Fruit fly (Drosophila melanogaster): ENCODE results near the gene Phlpp.

DNA sequence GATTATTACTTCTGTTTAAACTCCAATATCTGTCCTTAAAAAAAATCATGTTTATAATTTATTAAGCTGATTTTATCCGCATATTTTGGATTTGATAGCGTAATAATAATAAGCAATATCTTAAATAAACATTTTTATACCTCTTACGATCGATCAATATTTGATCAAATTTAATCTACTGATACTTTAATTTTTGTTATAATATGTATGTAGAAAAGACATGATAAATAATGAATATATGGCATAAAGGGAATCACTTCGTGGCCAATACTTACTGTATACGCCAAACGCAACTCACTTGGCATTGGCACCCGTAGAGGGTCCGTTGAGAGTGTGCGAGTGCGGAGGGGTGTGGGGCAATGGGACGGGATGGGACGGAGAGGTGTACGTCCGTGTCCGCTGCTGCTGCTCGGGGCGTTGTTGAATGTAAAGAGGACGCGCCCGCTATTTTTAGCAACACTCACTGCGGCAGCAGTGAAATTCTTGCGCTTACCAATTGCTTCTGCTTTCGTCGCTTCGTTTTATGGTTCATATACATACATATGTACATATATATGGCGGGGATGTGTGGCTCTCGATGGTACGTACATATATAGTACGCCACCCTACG, 22.7 kb upstream of the Phlpp start:
- TF ChIP-seq lola (GFP tag; optimal IDR thresholded peaks at IDR 0.05): no peak
- no peak for TF ChIP-seq rgr (GFP tag; optimal IDR thresholded peaks at IDR 0.05)
- no peak for TF ChIP-seq Vsx2 (GFP tag; optimal IDR thresholded peaks at IDR 0.05; ENCODE audit: partially characterized antibody)
- TF ChIP-seq Hnf4 (GFP tag; optimal IDR thresholded peaks at IDR 0.05): no peak
- TF ChIP-seq OdsH (GFP tag; optimal IDR thresholded peaks at IDR 0.05): no peak
- TF ChIP-seq N (GFP tag; optimal IDR thresholded peaks at IDR 0.05): no peak
- peak; percentile 8 for TF ChIP-seq h (GFP tag; optimal IDR thresholded peaks at IDR 0.05)
- TF ChIP-seq usp (GFP tag; optimal IDR thresholded peaks at IDR 0.05): no peak
- TF ChIP-seq dl (GFP tag; optimal IDR thresholded peaks at IDR 0.05; ENCODE audit: insufficient read depth in 1 of 2, partially characterized antibody in 2 of 2): no peak
- TF ChIP-seq Hr78 (GFP tag; optimal IDR thresholded peaks at IDR 0.05): no peak
- TF ChIP-seq psq (GFP tag; optimal IDR thresholded peaks at IDR 0.05): no peak
- TF ChIP-seq sv (GFP tag; optimal IDR thresholded peaks at IDR 0.05): no peak
- TF ChIP-seq br (GFP tag; optimal IDR thresholded peaks at IDR 0.05): no peak
